Worm (Caenorhabditis elegans) whole organism, L4/young adult: ENCODE results near the gene F01G10.4.

ENCODE experiments used
- W03F9.2 ChIP-seq: fragments of 150-350 bp; optimal IDR thresholded peaks from 2 replicates; lab custom pipeline; 2014; ENCODE audit warnings: missing biosample characterization, missing genetic modification characterization
- dao-5 ChIP-seq: sonication (generic microtip); optimal IDR thresholded peaks from 2 replicates; lab custom pipeline; 2016; ENCODE audit warnings: missing genotype, missing genetic modification characterization, moderate library complexity, missing compliant biosample characterization
- him-1 ChIP-seq: sonication (generic microtip); optimal IDR thresholded peaks from 2 replicates; lab custom pipeline; 2016; ENCODE audit warnings: missing genotype, missing genetic modification reagents, missing genetic modification characterization, missing compliant biosample characterization

- TF ChIP-seq W03F9.2 (tag; lab: Kevin White, UChicago): no peak
- TF ChIP-seq him-1 (tag; lab: Kevin White, UChicago): no peak
- TF ChIP-seq dao-5: no peak
Measured at ce11 chrIV:10236106-10236505, 3.8 kb upstream of the F01G10.4 start.
